Fruit fly (Drosophila melanogaster): ENCODE measurements around the gene kdn.

The kdn gene

dm6 chrX:6340593-6341068, 9.8 kb upstream of the kdn start (continued):
- TF ChIP-seq net (GFP tag; optimal IDR thresholded peaks at IDR 0.05) = peak; percentile 81
- peak; percentile 66 for TF ChIP-seq CG9139 (GFP tag; optimal IDR thresholded peaks at IDR 0.05)
- TF ChIP-seq eg (GFP tag; IDR thresholded peaks at IDR 0.05) = peak; percentile 65; the same call in 2 of the 3 replicates
- peak; percentile 62 for TF ChIP-seq Gug (GFP tag; IDR thresholded peaks at IDR 0.05)
- TF ChIP-seq CG31627 (GFP tag; optimal IDR thresholded peaks at IDR 0.05) = peak; percentile 75
- TF ChIP-seq CG4318 (GFP tag; optimal IDR thresholded peaks at IDR 0.05) = peak; percentile 90
- TF ChIP-seq CG3919 (GFP tag; optimal IDR thresholded peaks at IDR 0.05) = peak; percentile 85
- TF ChIP-seq CG32006 (GFP tag; optimal IDR thresholded peaks at IDR 0.05) = peak; percentile 95
- peak; percentile 82 for TF ChIP-seq CG6854 (GFP tag; optimal IDR thresholded peaks at IDR 0.05)
- TF ChIP-seq CG6792 (GFP tag; optimal IDR thresholded peaks at IDR 0.05) = peak; percentile 81
- TF ChIP-seq CG11902 (GFP tag; optimal IDR thresholded peaks at IDR 0.05) = peak; percentile 66
- TF ChIP-seq Ets96B (tag; optimal IDR thresholded peaks at IDR 0.05) = peak; percentile 82
- peak; percentile 68 for TF ChIP-seq CG8319 (GFP tag; optimal IDR thresholded peaks at IDR 0.05)
- TF ChIP-seq pdm3 (GFP tag; optimal IDR thresholded peaks at IDR 0.05) = peak; percentile 88
- peak; percentile 73 for TF ChIP-seq Hr4 (GFP tag; optimal IDR thresholded peaks at IDR 0.05)
- peak; percentile 84 for TF ChIP-seq Smox (GFP tag; optimal IDR thresholded peaks at IDR 0.05)
- peak; percentile 87 for TF ChIP-seq OdsH (GFP tag; optimal IDR thresholded peaks at IDR 0.05)
- peak; percentile 90 for TF ChIP-seq CG34406 (GFP tag; optimal IDR thresholded peaks at IDR 0.05)
- peak; percentile 64 for TF ChIP-seq Ets21C (GFP tag; optimal IDR thresholded peaks at IDR 0.05)

dm6 chrX:6341678-6342077, 8.8 kb upstream of the kdn start:
- TF ChIP-seq CG15336 (GFP tag; IDR thresholded peaks at IDR 0.05) (no peak), Blimp-1 (GFP tag; optimal IDR thresholded peaks at IDR 0.05) (peak; percentile 21), Ets96B (tag; optimal IDR thresholded peaks at IDR 0.05) (no peak)

DNA sequence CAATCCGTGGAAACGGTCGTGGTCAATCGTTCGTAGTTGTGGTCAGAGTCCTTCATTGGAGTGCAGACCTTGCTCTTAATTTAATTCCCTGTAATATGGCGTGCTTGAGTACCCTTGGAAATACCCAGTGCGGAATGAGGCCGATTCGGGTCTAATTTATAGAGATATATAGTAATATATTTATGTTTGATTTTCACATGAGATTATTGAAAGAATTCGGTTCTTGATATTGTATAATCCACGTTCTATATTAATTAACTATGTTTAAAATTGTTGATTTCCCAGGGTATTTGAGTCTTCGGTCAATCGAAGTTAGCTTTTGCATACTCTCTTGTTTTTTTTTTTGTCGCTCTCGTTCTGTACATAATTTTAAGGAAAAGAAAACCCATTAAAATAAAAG, 7.1 kb upstream of the kdn start:
- TF ChIP-seq Sox102F (GFP tag; optimal IDR thresholded peaks at IDR 0.05) = peak; percentile 33
- TF ChIP-seq cyc (GFP tag; optimal IDR thresholded peaks at IDR 0.05) = peak; percentile 16
- peak; percentile 2 for TF ChIP-seq CG31627 (GFP tag; optimal IDR thresholded peaks at IDR 0.05)
- TF ChIP-seq CG15336 (GFP tag; IDR thresholded peaks at IDR 0.05) = peak; percentile 20; the same call in 1 of the 2 replicates
- TF ChIP-seq dac (GFP tag; optimal IDR thresholded peaks at IDR 0.05) = no peak
- no peak for TF ChIP-seq Sox14 (GFP tag; optimal IDR thresholded peaks at IDR 0.05)
- TF ChIP-seq CG32006 (GFP tag; optimal IDR thresholded peaks at IDR 0.05) = peak; percentile 40
- peak; percentile 46 for TF ChIP-seq esn (GFP tag; optimal IDR thresholded peaks at IDR 0.05)
- peak; percentile 32; the same call in 1 of the 3 replicates for TF ChIP-seq CG6163 (GFP tag; IDR thresholded peaks at IDR 0.05)
- no peak for TF ChIP-seq CG8319 (GFP tag; optimal IDR thresholded peaks at IDR 0.05)
- no peak for TF ChIP-seq CG4318 (GFP tag; optimal IDR thresholded peaks at IDR 0.05)
- TF ChIP-seq Eip78C (GFP tag) = peak; percentile 81
- TF ChIP-seq Smox (GFP tag; optimal IDR thresholded peaks at IDR 0.05) = peak; percentile 50
- TF ChIP-seq CG3919 (GFP tag; optimal IDR thresholded peaks at IDR 0.05) = peak; percentile 26
- peak; percentile 39 for TF ChIP-seq CG10669 (GFP tag; optimal IDR thresholded peaks at IDR 0.05)
- peak; percentile 8 for TF ChIP-seq spab (GFP tag; optimal IDR thresholded peaks at IDR 0.05)
- peak; percentile 1 for TF ChIP-seq CG3032 (tag; optimal IDR thresholded peaks at IDR 0.05)
- no peak for TF ChIP-seq Sox15 (GFP tag; optimal IDR thresholded peaks at IDR 0.05)
- TF ChIP-seq CG10631 (GFP tag; optimal IDR thresholded peaks at IDR 0.05) = peak; percentile 43
- peak; percentile 55 for TF ChIP-seq topi (GFP tag; optimal IDR thresholded peaks at IDR 0.05)
- peak; percentile 50 for TF ChIP-seq acj6 (GFP tag; optimal IDR thresholded peaks at IDR 0.05)
- TF ChIP-seq eg (GFP tag; IDR thresholded peaks at IDR 0.05) = 0 out of 3 replicates have a peak, but pooled peaks have one; percentile 14
- TF ChIP-seq Hr39 (GFP tag; optimal IDR thresholded peaks at IDR 0.05) = peak; percentile 13
- peak; percentile 20 for TF ChIP-seq Ets96B (tag; optimal IDR thresholded peaks at IDR 0.05)
- no peak for TF ChIP-seq Eip93F (GFP tag; optimal IDR thresholded peaks at IDR 0.05)
- no peak for TF ChIP-seq CG1621 (tag; optimal IDR thresholded peaks at IDR 0.05)
- TF ChIP-seq lz (GFP tag; optimal IDR thresholded peaks at IDR 0.05) = peak; percentile 13
- TF ChIP-seq vri (GFP tag; optimal IDR thresholded peaks at IDR 0.05) = peak; percentile 14
- peak; percentile 19 for TF ChIP-seq CG34406 (GFP tag; optimal IDR thresholded peaks at IDR 0.05)
- peak; percentile 37 for TF ChIP-seq achi (GFP tag; optimal IDR thresholded peaks at IDR 0.05)
- TF ChIP-seq CG6792 (GFP tag; optimal IDR thresholded peaks at IDR 0.05) = peak; percentile 27
- TF ChIP-seq Gug (GFP tag; IDR thresholded peaks at IDR 0.05) = no peak
- TF ChIP-seq CG8632 (GFP tag; optimal IDR thresholded peaks at IDR 0.05) = peak; percentile 28
- no peak for TF ChIP-seq Hr4 (GFP tag; optimal IDR thresholded peaks at IDR 0.05)
- peak; percentile 33 for TF ChIP-seq pdm3 (GFP tag; optimal IDR thresholded peaks at IDR 0.05)
- 0 out of 3 replicates have a peak, but pooled peaks have one; percentile 27 for TF ChIP-seq CG8119 (GFP tag; IDR thresholded peaks at IDR 0.05)
- TF ChIP-seq OdsH (GFP tag; optimal IDR thresholded peaks at IDR 0.05) = peak; percentile 50
- no peak for TF ChIP-seq salr (GFP tag; optimal IDR thresholded peaks at IDR 0.05)
- peak; percentile 53 for TF ChIP-seq Met (GFP tag; optimal IDR thresholded peaks at IDR 0.05)
- TF ChIP-seq svp (GFP tag) = no peak

All from whole organism, prepupa.